Fruit fly (Drosophila melanogaster): ENCODE data around the gene RpL13.
A peak's percentile ranks its signal among the peaks of the same experiment; 100 is the strongest.

DNA sequence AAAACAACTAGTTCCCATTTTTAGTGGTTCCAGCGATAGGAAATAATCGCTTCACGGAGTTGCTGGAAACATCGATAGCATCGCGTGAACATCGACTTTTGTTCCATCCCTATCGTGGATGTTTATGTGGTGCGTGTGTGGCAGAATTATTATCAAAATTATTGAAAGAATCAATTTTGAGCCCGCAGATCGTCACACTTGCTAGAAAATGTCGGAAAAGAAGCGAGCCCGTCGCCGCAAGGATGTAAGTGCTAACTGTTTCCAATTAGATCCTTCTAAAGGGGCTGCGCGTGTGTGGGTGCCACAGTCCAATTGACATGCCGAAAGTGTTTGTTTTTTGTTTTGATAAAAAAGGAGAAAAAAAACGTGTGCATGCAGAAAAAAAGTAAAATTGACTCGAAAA is 42.2 kb downstream of the RpL13 start, which contains the start of gene Trp1:
- TF ChIP-seq rgr (GFP tag; optimal IDR thresholded peaks at IDR 0.05) (no peak), Rel (GFP tag; optimal IDR thresholded peaks at IDR 0.05) (no peak), Rel (tag; optimal IDR thresholded peaks at IDR 0.05) (no peak), CrebA (GFP tag; optimal IDR thresholded peaks at IDR 0.05; ENCODE audit: borderline replicate concordance) (no peak), lola (GFP tag; optimal IDR thresholded peaks at IDR 0.05) (no peak), OdsH (GFP tag; optimal IDR thresholded peaks at IDR 0.05) (no peak), dsf (GFP tag; optimal IDR thresholded peaks at IDR 0.05; ENCODE audit: borderline replicate concordance) (no peak), Hnf4 (GFP tag; optimal IDR thresholded peaks at IDR 0.05) (peak; percentile 23), pan (optimal IDR thresholded peaks at IDR 0.05) (no peak), GATAd (GFP tag; optimal IDR thresholded peaks at IDR 0.05) (no peak), h (GFP tag; optimal IDR thresholded peaks at IDR 0.05) (no peak), Dfd (GFP tag; optimal IDR thresholded peaks at IDR 0.05) (no peak), Abd-B (GFP tag; optimal IDR thresholded peaks at IDR 0.05) (no peak), Vsx2 (GFP tag; optimal IDR thresholded peaks at IDR 0.05; ENCODE audit: partially characterized antibody) (peak; percentile 57), fru (GFP tag; optimal IDR thresholded peaks at IDR 0.05) (no peak)
